Fruit fly (Drosophila melanogaster): ENCODE measurements around the gene wge.

DNA sequence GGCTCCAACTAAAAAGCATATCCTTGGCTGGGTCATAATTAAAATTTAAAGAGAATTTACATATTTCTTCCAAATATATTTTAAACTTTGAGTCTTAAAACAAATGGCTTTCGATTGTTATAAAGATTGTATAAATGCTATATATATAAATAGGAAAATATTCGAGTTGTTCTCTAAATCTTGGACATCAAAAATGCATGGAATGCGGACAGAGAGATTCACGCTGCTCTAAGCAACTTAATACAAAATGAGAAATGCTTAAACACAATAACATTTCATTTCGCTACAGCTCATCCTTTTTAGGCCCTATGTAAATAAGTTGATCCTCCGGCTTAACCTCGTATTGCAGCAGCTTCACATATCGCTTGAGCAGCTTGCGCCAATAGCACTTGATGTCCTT lies 28.0 kb upstream of the wge start, which contains the start of gene CG31139:
- TF ChIP-seq psq (optimal IDR thresholded peaks at IDR 0.05), result no peak
- no peak for TF ChIP-seq insv (optimal IDR thresholded peaks at IDR 0.05)

All from Kc167 (cell line).